Fruit fly (Drosophila melanogaster): ENCODE results near the gene CG14881.

CG14881 gene

DNA sequence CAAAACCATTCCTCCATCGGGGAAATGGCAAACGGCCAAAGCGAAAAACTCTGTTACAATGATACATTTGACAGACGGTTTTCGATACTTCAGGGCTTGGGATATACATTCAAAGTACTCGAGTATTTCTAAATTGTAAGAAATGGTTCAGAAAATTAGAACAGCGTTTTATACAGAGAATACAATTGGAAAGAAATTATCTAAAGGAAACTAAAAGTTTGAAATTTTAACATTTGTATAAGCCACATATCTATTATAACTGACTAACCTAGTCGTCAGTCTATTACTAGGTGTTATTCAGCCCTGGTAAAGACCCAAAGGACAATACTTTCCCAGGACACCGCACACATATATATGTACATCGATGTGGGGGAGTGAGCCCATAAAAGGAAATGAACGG, 41.8 kb downstream of the CG14881 start:
- no peak for TF ChIP-seq Myc (optimal IDR thresholded peaks at IDR 0.05)

DNA sequence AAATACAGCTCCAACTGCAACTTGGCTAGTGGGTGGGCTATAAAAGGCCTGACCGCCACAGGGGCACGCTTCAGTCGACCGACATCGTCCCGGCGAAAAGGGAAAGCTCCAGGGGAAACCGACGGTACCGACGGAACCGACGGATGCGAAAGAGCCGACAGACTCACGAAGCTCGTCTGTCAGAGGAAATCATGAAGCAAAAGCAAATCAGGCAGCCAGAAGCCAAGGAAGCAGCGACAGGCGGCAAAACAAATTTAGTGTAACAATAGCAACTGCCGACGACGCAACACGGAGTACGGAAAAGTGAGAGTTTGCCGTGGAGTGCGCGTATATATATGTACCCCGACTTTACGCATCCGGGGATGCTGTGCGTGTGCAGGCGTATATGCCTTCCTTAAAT, 42.3 kb downstream of the CG14881 start, which contains the start of gene Gyc89Db:
Gyc89Db (plus strand) TSS at position 78 of the 400 bp plus-strand sequence.
- no peak for TF ChIP-seq Mio (GFP tag; optimal IDR thresholded peaks at IDR 0.05)
- no peak for TF ChIP-seq foxo (GFP tag; optimal IDR thresholded peaks at IDR 0.05)
- no peak for TF ChIP-seq ey (GFP tag; optimal IDR thresholded peaks at IDR 0.05)
- no peak for TF ChIP-seq dl (GFP tag; optimal IDR thresholded peaks at IDR 0.05; ENCODE audit: insufficient read depth in 1 of 2, partially characterized antibody in 2 of 2)
- no peak for TF ChIP-seq psq (GFP tag; optimal IDR thresholded peaks at IDR 0.05)
- TF ChIP-seq Hr78 (GFP tag; optimal IDR thresholded peaks at IDR 0.05), result no peak
- no peak for TF ChIP-seq fru (GFP tag; optimal IDR thresholded peaks at IDR 0.05)
- no peak for TF ChIP-seq OdsH (GFP tag; optimal IDR thresholded peaks at IDR 0.05)
- TF ChIP-seq CrebA (GFP tag; optimal IDR thresholded peaks at IDR 0.05; ENCODE audit: borderline replicate concordance), result no peak
- no peak for TF ChIP-seq Dfd (GFP tag; optimal IDR thresholded peaks at IDR 0.05)
- no peak for TF ChIP-seq sv (GFP tag; optimal IDR thresholded peaks at IDR 0.05)
- TF ChIP-seq pan (optimal IDR thresholded peaks at IDR 0.05), result no peak
- no peak for TF ChIP-seq HLH106 (tag; optimal IDR thresholded peaks at IDR 0.05)
- TF ChIP-seq woc (GFP tag; optimal IDR thresholded peaks at IDR 0.05), result no peak
- TF ChIP-seq Hr83 (GFP tag; optimal IDR thresholded peaks at IDR 0.05; ENCODE audit: poor library complexity, severe bottlenecking), result no peak
- TF ChIP-seq CG9705 (GFP tag; optimal IDR thresholded peaks at IDR 0.05), result no peak
- no peak for TF ChIP-seq dsf (GFP tag; optimal IDR thresholded peaks at IDR 0.05; ENCODE audit: borderline replicate concordance)
- no peak for TF ChIP-seq N (GFP tag; optimal IDR thresholded peaks at IDR 0.05)

dm6 chr3R:16480995-16481394, 46.3 kb downstream of the CG14881 start, which contains the start of gene Dhfr:
Gene Dhfr (plus strand): TSS chr3R:16481167.
- TF ChIP-seq Hnf4 (GFP tag; optimal IDR thresholded peaks at IDR 0.05), result no peak
- no peak for TF ChIP-seq Hr78 (GFP tag; optimal IDR thresholded peaks at IDR 0.05)
- no peak for TF ChIP-seq sv (GFP tag; optimal IDR thresholded peaks at IDR 0.05)
- TF ChIP-seq Vsx2 (GFP tag; optimal IDR thresholded peaks at IDR 0.05; ENCODE audit: partially characterized antibody), result no peak
- TF ChIP-seq h (GFP tag; optimal IDR thresholded peaks at IDR 0.05), result no peak
- TF ChIP-seq psq (GFP tag; optimal IDR thresholded peaks at IDR 0.05), result no peak
- TF ChIP-seq ey (GFP tag; optimal IDR thresholded peaks at IDR 0.05), result no peak
- TF ChIP-seq CrebA (GFP tag; optimal IDR thresholded peaks at IDR 0.05; ENCODE audit: borderline replicate concordance), result no peak

DNA sequence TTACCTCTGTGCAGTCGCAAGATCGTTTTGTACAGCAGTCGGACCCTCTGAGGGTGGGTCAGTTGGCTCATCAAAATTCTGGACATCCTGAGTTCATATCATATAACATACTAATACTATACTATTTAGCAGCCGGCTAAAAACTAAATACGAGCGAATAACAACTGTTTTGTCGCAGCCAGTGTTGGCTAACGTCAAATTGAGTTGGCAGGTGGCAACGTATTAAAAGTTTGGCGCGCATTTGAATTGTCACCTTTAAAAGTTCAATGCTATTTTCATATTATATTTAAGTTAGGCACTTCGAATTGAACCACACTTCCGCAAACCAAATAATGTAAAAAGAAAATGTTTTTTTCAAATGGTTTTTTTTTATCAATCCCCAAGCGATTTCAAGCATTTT, 47.6 kb downstream of the CG14881 start, which contains the start of gene Sdhaf3:
Sdhaf3 (minus strand) TSS at position 177 of the 400 bp plus-strand sequence.
- no peak for TF ChIP-seq Dif (GFP tag; optimal IDR thresholded peaks at IDR 0.05; ENCODE audit: partially characterized antibody)
- TF ChIP-seq psq (GFP tag; optimal IDR thresholded peaks at IDR 0.05), result no peak
- TF ChIP-seq Dfd (GFP tag; optimal IDR thresholded peaks at IDR 0.05), result no peak
- peak; percentile 3 for TF ChIP-seq OdsH (GFP tag; optimal IDR thresholded peaks at IDR 0.05)
- no peak for TF ChIP-seq sv (GFP tag; optimal IDR thresholded peaks at IDR 0.05)
- TF ChIP-seq foxo (GFP tag; optimal IDR thresholded peaks at IDR 0.05), result no peak
- TF ChIP-seq pan (optimal IDR thresholded peaks at IDR 0.05), result no peak
- TF ChIP-seq rgr (GFP tag; optimal IDR thresholded peaks at IDR 0.05), result no peak
- no peak for TF ChIP-seq ey (GFP tag; optimal IDR thresholded peaks at IDR 0.05)
- TF ChIP-seq lola (GFP tag; optimal IDR thresholded peaks at IDR 0.05), result no peak
- TF ChIP-seq Hr78 (GFP tag; optimal IDR thresholded peaks at IDR 0.05), result no peak
- TF ChIP-seq CG9705 (GFP tag; optimal IDR thresholded peaks at IDR 0.05), result no peak
- no peak for TF ChIP-seq Mio (GFP tag; optimal IDR thresholded peaks at IDR 0.05)
- TF ChIP-seq Abd-B (GFP tag; optimal IDR thresholded peaks at IDR 0.05), result no peak
- no peak for TF ChIP-seq CrebA (GFP tag; optimal IDR thresholded peaks at IDR 0.05; ENCODE audit: borderline replicate concordance)
- TF ChIP-seq sage (GFP tag; optimal IDR thresholded peaks at IDR 0.05), result peak; percentile 38
- peak; percentile 0 for TF ChIP-seq CG32264 (GFP tag; optimal IDR thresholded peaks at IDR 0.05)
- no peak for TF ChIP-seq h (GFP tag; optimal IDR thresholded peaks at IDR 0.05)
- TF ChIP-seq jim (GFP tag; optimal IDR thresholded peaks at IDR 0.05), result no peak
- no peak for TF ChIP-seq Sp1 (GFP tag; optimal IDR thresholded peaks at IDR 0.05)
- TF ChIP-seq Hr83 (GFP tag; optimal IDR thresholded peaks at IDR 0.05; ENCODE audit: poor library complexity, severe bottlenecking), result no peak

DNA sequence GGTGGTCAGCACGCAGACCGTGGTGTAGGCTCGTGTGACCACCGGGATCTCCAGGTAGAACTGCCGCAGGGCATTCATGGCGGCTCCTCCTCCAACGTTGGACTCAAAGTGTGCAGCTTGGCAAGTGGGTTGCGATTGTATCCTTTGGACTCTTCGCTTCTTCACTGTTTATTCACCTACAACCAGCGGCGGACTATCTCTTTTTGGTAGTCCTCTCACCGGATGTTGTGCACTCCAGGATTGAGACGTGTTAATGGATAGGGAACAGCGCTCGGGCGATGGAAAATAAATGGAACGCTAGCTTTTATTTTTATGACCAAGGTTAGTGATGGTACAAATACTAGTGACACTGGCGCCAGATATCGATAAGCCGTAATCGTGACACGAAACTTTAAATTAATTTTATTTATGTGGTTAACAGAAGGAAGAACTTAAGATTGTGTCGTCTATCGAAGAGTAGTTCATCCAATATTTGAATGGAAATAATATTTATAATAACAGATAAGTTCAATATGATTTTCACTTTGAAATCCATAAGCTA, 49.2 kb downstream of the CG14881 start, which contains the start of gene Der-2:
Der-2 (minus strand) TSS at position 347 of the 541 bp plus-strand sequence.
- TF ChIP-seq Hr83 (GFP tag; optimal IDR thresholded peaks at IDR 0.05; ENCODE audit: poor library complexity, severe bottlenecking) (peak; percentile 68), Jra (GFP tag; optimal IDR thresholded peaks at IDR 0.05) (no peak), usp (GFP tag; optimal IDR thresholded peaks at IDR 0.05) (no peak), h (GFP tag; optimal IDR thresholded peaks at IDR 0.05) (peak; percentile 12), Sp1 (GFP tag; optimal IDR thresholded peaks at IDR 0.05) (no peak), fru (GFP tag; optimal IDR thresholded peaks at IDR 0.05) (no peak)

All from whole organism, wandering third instar larva.